Fruit fly (Drosophila melanogaster) whole organism, embryonic: ENCODE data around the gene vnd.

Source experiments
- Ada2b ChIP-seq: fragments of 200-800 bp; sonication (Bioruptor generic); IDR thresholded peaks from 2 replicates; pipeline ENCODE4 v1.3.6; 2022; ENCODE audit warnings: missing biosample characterization, missing genetic modification characterization
- CG11093 ChIP-seq: fragments of 200-800 bp; sonication (Bioruptor generic); IDR thresholded peaks from 3 replicates; pipeline ENCODE4 v1.3.6; 2022; ENCODE audit warnings: missing biosample characterization, missing genetic modification characterization
- CG11560 ChIP-seq: fragments of 200-800 bp; sonication (Bioruptor generic); IDR thresholded peaks from 3 replicates; pipeline ENCODE4 v1.3.6; 2022; ENCODE audit warnings: missing biosample characterization, missing genetic modification characterization
- CG11696 ChIP-seq: fragments of 200-800 bp; sonication (Bioruptor generic); IDR thresholded peaks from 2 replicates; pipeline ENCODE4 v1.3.6; 2022; ENCODE audit warnings: missing biosample characterization, missing genetic modification characterization
- CG14050 ChIP-seq: fragments of 200-800 bp; sonication (Bioruptor generic); IDR thresholded peaks from 3 replicates; pipeline ENCODE4 v1.3.6; 2022; ENCODE audit warnings: missing biosample characterization, missing genetic modification characterization
- CG15479 ChIP-seq: fragments of 200-800 bp; sonication (Bioruptor generic); optimal IDR thresholded peaks from 3 replicates; lab custom pipeline; 2019; ENCODE audit warnings: missing biosample characterization, mild to moderate bottlenecking, missing genetic modification characterization, moderate library complexity
- CG17361 ChIP-seq: fragments of 200-800 bp; sonication (Bioruptor generic); IDR thresholded peaks from 3 replicates; pipeline ENCODE4 v1.3.6; 2022; ENCODE audit warnings: missing biosample characterization, missing genetic modification characterization
- CG17568 ChIP-seq: fragments of 200-800 bp; sonication (Bioruptor generic); optimal IDR thresholded peaks from 2 replicates; lab custom pipeline; 2018; ENCODE audit warnings: missing biosample characterization, mild to moderate bottlenecking, missing genetic modification characterization, moderate library complexity
- CG17829 ChIP-seq: fragments of 200-800 bp; optimal IDR thresholded peaks from 2 replicates; lab custom pipeline; 2019; ENCODE audit warnings: missing biosample characterization, mild to moderate bottlenecking, missing genetic modification characterization, moderate library complexity
- CG18011 ChIP-seq: fragments of 200-800 bp; sonication (Bioruptor generic); optimal IDR thresholded peaks from 2 replicates; lab custom pipeline; 2017; ENCODE audit warnings: missing biosample characterization, missing genetic modification characterization, mild to moderate bottlenecking, moderate library complexity, missing genotype
- CG2129 ChIP-seq: fragments of 200-800 bp; sonication (Bioruptor generic); IDR thresholded peaks from 2 replicates; pipeline ENCODE4 v1.3.6; 2022; ENCODE audit warnings: missing biosample characterization, missing genetic modification characterization; ENCODE audit not compliant: partially characterized antibody
- CG31441 ChIP-seq: fragments of 200-800 bp; sonication (Bioruptor generic); IDR thresholded peaks from 2 replicates; pipeline ENCODE4 v1.3.6; 2022; ENCODE audit warnings: missing biosample characterization, missing genetic modification characterization
- CG3281 ChIP-seq: fragments of 200-800 bp; sonication (Bioruptor generic); optimal IDR thresholded peaks from 3 replicates; lab custom pipeline; 2017; ENCODE audit warnings: missing biosample characterization, mild to moderate bottlenecking, missing genetic modification characterization
- CG4730 ChIP-seq: fragments of 200-800 bp; sonication (Bioruptor generic); IDR thresholded peaks from 2 replicates; pipeline ENCODE4 v1.3.6; 2022; ENCODE audit warnings: missing biosample characterization, missing genetic modification characterization
- CG7987 ChIP-seq: fragments of 200-800 bp; sonication (Bioruptor generic); optimal IDR thresholded peaks from 2 replicates; lab custom pipeline; 2018; ENCODE audit warnings: missing biosample characterization, mild to moderate bottlenecking, missing genetic modification characterization, moderate library complexity
- CG8944 ChIP-seq: fragments of 200-800 bp; sonication (Bioruptor generic); optimal IDR thresholded peaks from 3 replicates; lab custom pipeline; 2016; ENCODE audit warnings: missing biosample characterization, missing genetic modification characterization
- CG9609 ChIP-seq: fragments of 200-800 bp; sonication (Bioruptor generic); optimal IDR thresholded peaks from 3 replicates; lab custom pipeline; 2016; ENCODE audit warnings: missing biosample characterization, missing genetic modification characterization
- CkIIα-i1 ChIP-seq: fragments of 200-800 bp; sonication (Bioruptor generic); IDR thresholded peaks from 2 replicates; pipeline ENCODE4 v1.3.6; 2022; ENCODE audit warnings: missing biosample characterization, missing genetic modification characterization
- Dbx ChIP-seq: fragments of 200-800 bp; sonication (Bioruptor generic); IDR thresholded peaks from 3 replicates; pipeline ENCODE4 v1.3.6; 2022; ENCODE audit warnings: missing biosample characterization, missing genetic modification characterization
- Dek ChIP-seq: fragments of 200-800 bp; sonication (Bioruptor generic); optimal IDR thresholded peaks from 3 replicates; lab custom pipeline; 2019; ENCODE audit warnings: missing biosample characterization, mild to moderate bottlenecking, missing genetic modification characterization, moderate library complexity
- Fer1 ChIP-seq: fragments of 200-800 bp; sonication (Bioruptor generic); optimal IDR thresholded peaks from 2 replicates; lab custom pipeline; 2017; ENCODE audit warnings: missing biosample characterization, mild to moderate bottlenecking, missing genetic modification characterization
- Fer3 ChIP-seq: fragments of 200-800 bp; sonication (Bioruptor generic); optimal IDR thresholded peaks from 2 replicates; lab custom pipeline; 2018; ENCODE audit warnings: missing biosample characterization, mild to moderate bottlenecking, missing genetic modification characterization, moderate library complexity
- Med ChIP-seq: fragments of 200-800 bp; sonication (Bioruptor generic); peaks from one replicate; lab custom pipeline; 2016; ENCODE audit warnings: missing biosample characterization, missing genetic modification characterization, mild to moderate bottlenecking, inconsistent platforms, moderate library complexity
- Mes4 ChIP-seq: fragments of 200-800 bp; sonication (Bioruptor generic); optimal IDR thresholded peaks from 2 replicates; lab custom pipeline; 2016; ENCODE audit warnings: missing biosample characterization, missing genetic modification characterization
- Xbp1 ChIP-seq: fragments of 200-800 bp; sonication (Bioruptor generic); optimal IDR thresholded peaks from 3 replicates; lab custom pipeline; 2016; ENCODE audit warnings: missing biosample characterization, mild to moderate bottlenecking, missing genetic modification characterization
- bcd ChIP-seq: fragments of 200-800 bp; sonication (Bioruptor generic); optimal IDR thresholded peaks from 2 replicates; lab custom pipeline; 2017; ENCODE audit warnings: missing biosample characterization, mild to moderate bottlenecking, missing genetic modification characterization
- cas ChIP-seq: fragments of 200-800 bp; sonication (Bioruptor generic); IDR thresholded peaks from 2 replicates; pipeline ENCODE4 v1.3.6; 2022; ENCODE audit warnings: missing biosample characterization, missing genetic modification characterization
- cwo ChIP-seq: fragments of 200-800 bp; sonication (Bioruptor generic); optimal IDR thresholded peaks from 3 replicates; lab custom pipeline; 2017; ENCODE audit warnings: missing biosample characterization, missing genetic modification characterization, mild to moderate bottlenecking, moderate library complexity, missing genetic modification reagents
- eyg ChIP-seq: fragments of 200-800 bp; sonication (Bioruptor generic); optimal IDR thresholded peaks from 3 replicates; lab custom pipeline; 2016; ENCODE audit warnings: missing biosample characterization, missing genetic modification characterization
- fd64A ChIP-seq: fragments of 200-800 bp; sonication (Bioruptor generic); optimal IDR thresholded peaks from 3 replicates; lab custom pipeline; 2018; ENCODE audit warnings: missing biosample characterization, mild to moderate bottlenecking, missing genetic modification characterization
- fru ChIP-seq: fragments of >200 bp; optimal IDR thresholded peaks from 2 replicates; lab custom pipeline; 2017
- gcm ChIP-seq: fragments of 200-800 bp; sonication (Bioruptor generic); optimal IDR thresholded peaks from 2 replicates; lab custom pipeline; 2019; ENCODE audit warnings: missing biosample characterization, mild to moderate bottlenecking, missing genetic modification characterization, moderate library complexity
- gro ChIP-seq: fragments of 200-800 bp; sonication (Bioruptor generic); optimal IDR thresholded peaks from 2 replicates; lab custom pipeline; 2016; ENCODE audit warnings: missing biosample characterization, missing genetic modification characterization
- gsb-n ChIP-seq: fragments of 200-800 bp; sonication (Bioruptor generic); optimal IDR thresholded peaks from 3 replicates; lab custom pipeline; 2018; ENCODE audit warnings: missing biosample characterization, mild to moderate bottlenecking, missing genetic modification characterization
- klu ChIP-seq: fragments of 200-800 bp; sonication (Bioruptor generic); IDR thresholded peaks from 2 replicates; pipeline ENCODE4 v1.3.6; 2022; ENCODE audit warnings: missing biosample characterization, missing genetic modification characterization
- lov ChIP-seq, 2 experiments: fragments of 200-800 bp in 1 of 2; fragments of >200 bp in 1 of 2; sonication (Bioruptor generic) in 1 of 2; IDR thresholded peaks in 1 of 2; optimal IDR thresholded peaks in 1 of 2; 2 replicates in 1 of 2; 3 replicates in 1 of 2; pipeline versions ENCODE4 v1.3.6 to Lab custom; 2017 to 2022; ENCODE audit warnings: missing biosample characterization in 1 of 2, missing genetic modification characterization in 1 of 2
- mirr ChIP-seq: fragments of 200-800 bp; sonication (Bioruptor generic); optimal IDR thresholded peaks from 3 replicates; lab custom pipeline; 2018; ENCODE audit warnings: missing biosample characterization, mild to moderate bottlenecking, missing genetic modification characterization
- nom ChIP-seq: fragments of 200-800 bp; sonication (Bioruptor generic); optimal IDR thresholded peaks from 2 replicates; lab custom pipeline; 2017; ENCODE audit warnings: missing biosample characterization, missing genetic modification characterization, mild to moderate bottlenecking, moderate library complexity, missing genetic modification reagents
- p53 ChIP-seq: fragments of 200-800 bp; sonication (Bioruptor generic); optimal IDR thresholded peaks from 2 replicates; lab custom pipeline; 2016; ENCODE audit warnings: missing biosample characterization, missing genetic modification characterization
- peb ChIP-seq: fragments of 200-800 bp; sonication (Bioruptor generic); IDR thresholded peaks from 2 replicates; pipeline ENCODE4 v1.3.6; 2022; ENCODE audit warnings: missing biosample characterization, missing genetic modification characterization
- psq ChIP-seq: fragments of 200-800 bp; sonication (Bioruptor generic); optimal IDR thresholded peaks from 2 replicates; lab custom pipeline; 2017; ENCODE audit warnings: missing biosample characterization, missing genetic modification characterization
- pum ChIP-seq: fragments of 200-800 bp; sonication (Bioruptor generic); optimal IDR thresholded peaks from 2 replicates; lab custom pipeline; 2016; ENCODE audit warnings: missing biosample characterization, missing genetic modification characterization
- ro ChIP-seq: fragments of 200-800 bp; sonication (Bioruptor generic); IDR thresholded peaks from 2 replicates; pipeline ENCODE4 v1.3.6; 2022; ENCODE audit warnings: missing biosample characterization, missing genetic modification characterization
- tgo ChIP-seq: fragments of 200-800 bp; sonication (Bioruptor generic); IDR thresholded peaks from 3 replicates; pipeline ENCODE4 v1.3.6; 2022; ENCODE audit warnings: missing biosample characterization, missing genetic modification characterization
- ttk ChIP-seq: fragments of 200-800 bp; sonication (Bioruptor generic); IDR thresholded peaks from 2 replicates; pipeline ENCODE4 v2.1.2; 2022; ENCODE audit warnings: missing biosample characterization, missing genetic modification characterization

Gene vnd

dm6 chrX:647056-647627, 65.2 kb downstream of the vnd start, which contains the start of gene Roc1a (continued):
- TF ChIP-seq cwo (GFP tag; lab: Kevin White, UChicago) = no peak
- no peak for TF ChIP-seq CG3281
- TF ChIP-seq CG31441 (GFP tag; lab: Robert Waterston, UW) = no peak
- TF ChIP-seq CG17568 (GFP tag; lab: Kevin White, UChicago) = no peak
- no peak for TF ChIP-seq CG15479
- TF ChIP-seq Mes4 = no peak
- peak; percentile 59; the same call in 1 of the 3 replicates for TF ChIP-seq CG17361 (GFP tag; lab: Robert Waterston, UW)
- TF ChIP-seq Fer1 (GFP tag; lab: Kevin White, UChicago) = no peak
- TF ChIP-seq Xbp1 (GFP tag; lab: Kevin White, UChicago) = no peak
- no peak for TF ChIP-seq CG11093 (GFP tag; lab: Robert Waterston, UW)
- no peak for TF ChIP-seq p53 (GFP tag; lab: Kevin White, UChicago)
- no peak for TF ChIP-seq gro
- no peak for TF ChIP-seq CG9609 (GFP tag; lab: Kevin White, UChicago)
- TF ChIP-seq CG4730 = no peak
- no peak for TF ChIP-seq CG11560 (tag; lab: Robert Waterston, UW)
- no peak for TF ChIP-seq tgo (GFP tag; lab: Robert Waterston, UW)
- TF ChIP-seq CG8944 (GFP tag; lab: Kevin White, UChicago) = no peak
- TF ChIP-seq Med = no peak
- no peak for TF ChIP-seq peb (GFP tag; lab: Robert Waterston, UW)
- TF ChIP-seq CG18011 = no peak
- no peak for TF ChIP-seq fru (lab: Kevin White, UChicago)
- no peak for TF ChIP-seq CG7987 (GFP tag; lab: Kevin White, UChicago)
- TF ChIP-seq klu (GFP tag; lab: Robert Waterston, UW) = no peak
- TF ChIP-seq Dek (tag; lab: Kevin White, UChicago) = no peak
- no peak for TF ChIP-seq ttk
- no peak for TF ChIP-seq fd64A
- no peak for TF ChIP-seq cas
- TF ChIP-seq gsb-n = no peak
- TF ChIP-seq lov (optimal IDR thresholded peaks at IDR 0.05; lab: Kevin White, UChicago) = no peak
- no peak for TF ChIP-seq lov (GFP tag; IDR thresholded peaks at IDR 0.05; lab: Robert Waterston, UW)
- TF ChIP-seq nom = no peak
- TF ChIP-seq CkIIα-i1 = no peak
- TF ChIP-seq bcd (GFP tag; lab: Kevin White, UChicago) = no peak
- no peak for TF ChIP-seq Fer3 (tag; lab: Kevin White, UChicago)
- TF ChIP-seq psq = no peak
- no peak for TF ChIP-seq pum (GFP tag; lab: Kevin White, UChicago)
- peak; percentile 28; the same call in 1 of the 2 replicates for TF ChIP-seq CG2129
- TF ChIP-seq CG11696 = no peak
- no peak for TF ChIP-seq eyg (GFP tag; lab: Kevin White, UChicago)
- no peak for TF ChIP-seq ro (GFP tag; lab: Robert Waterston, UW)
- TF ChIP-seq gcm (GFP tag; lab: Kevin White, UChicago) = no peak
- TF ChIP-seq CG14050 = no peak
- no peak for TF ChIP-seq Dbx (GFP tag; lab: Robert Waterston, UW)
- no peak for TF ChIP-seq CG17829 (tag; lab: Kevin White, UChicago)
- no peak for TF ChIP-seq mirr
- no peak for TF ChIP-seq Ada2b (GFP tag; lab: Robert Waterston, UW)
- TF ChIP-seq, all 482 proteins: peak for 72
